Worm (Caenorhabditis elegans): ENCODE data around the gene F55C10.4.

The F55C10.4 gene

ce11 chrV:11379341-11379740, 7.2 kb upstream of the F55C10.4 start:
- no peak for TF ChIP-seq hlh-15 (tag; optimal IDR thresholded peaks at IDR 0.05)
- peak; percentile 52 for TF ChIP-seq unc-42 (tag; optimal IDR thresholded peaks at IDR 0.05)

- TF ChIP-seq pha-2 (tag; optimal IDR thresholded peaks at IDR 0.05) = no peak
- no peak for TF ChIP-seq elt-2 (tag; optimal IDR thresholded peaks at IDR 0.05)
- no peak for TF ChIP-seq F13H6.1 (tag; optimal IDR thresholded peaks at IDR 0.05)
- no peak for TF ChIP-seq che-1 (tag; optimal IDR thresholded peaks at IDR 0.05)
- no peak for TF ChIP-seq odd-2 (tag; optimal IDR thresholded peaks at IDR 0.05)
- TF ChIP-seq ceh-14 (tag; optimal IDR thresholded peaks at IDR 0.05) = no peak
- no peak for TF ChIP-seq unc-3 (GFP tag; conservative IDR thresholded peaks at IDR 0.05)
- TF ChIP-seq unc-3 (tag; optimal IDR thresholded peaks at IDR 0.05) = no peak
- TF ChIP-seq elt-4 (tag; optimal IDR thresholded peaks at IDR 0.05) = no peak
- TF ChIP-seq zip-5 (tag; optimal IDR thresholded peaks at IDR 0.05) = no peak
Observed at ce11 chrV:11380571-11380970, 6.0 kb upstream of the F55C10.4 start.

- TF ChIP-seq rnt-1 (tag; optimal IDR thresholded peaks at IDR 0.05) = no peak
- no peak for TF ChIP-seq unc-3 (GFP tag; conservative IDR thresholded peaks at IDR 0.05)
- TF ChIP-seq unc-3 (tag; optimal IDR thresholded peaks at IDR 0.05) = no peak
- no peak for TF ChIP-seq ceh-31 (tag; optimal IDR thresholded peaks at IDR 0.05)
- TF ChIP-seq ceh-14 (tag; optimal IDR thresholded peaks at IDR 0.05) = no peak
- no peak for TF ChIP-seq zip-5 (tag; optimal IDR thresholded peaks at IDR 0.05)
- TF ChIP-seq nfya-1 (tag; optimal IDR thresholded peaks at IDR 0.05) = no peak
- TF ChIP-seq fkh-6 (tag; optimal IDR thresholded peaks at IDR 0.05) = no peak
- no peak for TF ChIP-seq ceh-22 (tag; optimal IDR thresholded peaks at IDR 0.05)
- no peak for TF ChIP-seq npax-4 (tag; optimal IDR thresholded peaks at IDR 0.05)
- TF ChIP-seq hlh-6 (tag; optimal IDR thresholded peaks at IDR 0.05) = no peak
- no peak for TF ChIP-seq ceh-9 (tag; optimal IDR thresholded peaks at IDR 0.05)
- no peak for TF ChIP-seq tbx-2 (tag; optimal IDR thresholded peaks at IDR 0.05)
- no peak for TF ChIP-seq ztf-16 (tag; optimal IDR thresholded peaks at IDR 0.05)
- TF ChIP-seq sox-2 (GFP tag; IDR thresholded peaks at IDR 0.05) = no peak
- TF ChIP-seq hlh-8 (tag; optimal IDR thresholded peaks at IDR 0.05) = no peak
- TF ChIP-seq sox-4 (tag; optimal IDR thresholded peaks at IDR 0.05) = no peak
- no peak for TF ChIP-seq ceh-34 (tag; optimal IDR thresholded peaks at IDR 0.05)
Observed at ce11 chrV:11383032-11383431, 3.5 kb upstream of the F55C10.4 start, which contains the start of gene F55C10.5. TSS of gene F55C10.5 (plus strand) at chrV:11383105.

ce11 chrV:11385060-11385459, 1.5 kb upstream of the F55C10.4 start, which contains the start of gene col-154:
TSS of gene col-154 (plus strand) at chrV:11385360.
- no peak for TF ChIP-seq ceh-31 (tag; optimal IDR thresholded peaks at IDR 0.05)
- no peak for TF ChIP-seq che-1 (tag; optimal IDR thresholded peaks at IDR 0.05)

- TF ChIP-seq odd-2 (tag; optimal IDR thresholded peaks at IDR 0.05) (no peak), dmd-4 (tag; optimal IDR thresholded peaks at IDR 0.05; ENCODE audit: borderline replicate concordance) (no peak), pat-9 (tag; optimal IDR thresholded peaks at IDR 0.05) (no peak), ceh-30 (tag; optimal IDR thresholded peaks at IDR 0.05) (no peak), npax-4 (tag; optimal IDR thresholded peaks at IDR 0.05) (no peak), madf-2 (tag; optimal IDR thresholded peaks at IDR 0.05) (no peak), T23F11.4 (GFP tag; optimal IDR thresholded peaks at IDR 0.05) (no peak), unc-55 (GFP tag; optimal IDR thresholded peaks at IDR 0.05) (no peak), mec-3 (tag; optimal IDR thresholded peaks at IDR 0.05; ENCODE audit: borderline replicate concordance) (no peak), ceh-22 (tag; optimal IDR thresholded peaks at IDR 0.05) (no peak), hlh-13 (GFP tag; optimal IDR thresholded peaks at IDR 0.05) (no peak), K09A11.1 (tag; optimal IDR thresholded peaks at IDR 0.05; ENCODE audit: insufficient read depth) (no peak), pax-1 (tag; optimal IDR thresholded peaks at IDR 0.05) (no peak), eyg-1 (tag; optimal IDR thresholded peaks at IDR 0.05) (no peak), elt-2 (tag; optimal IDR thresholded peaks at IDR 0.05) (no peak)
Observed at ce11 chrV:11389776-11390175, 3.2 kb downstream of the F55C10.4 start, which contains the start of gene col-155. TSS of gene col-155 (minus strand) at chrV:11389876.

Measured in whole organism, late embryonic.